Worm (Caenorhabditis elegans) whole organism, late embryonic: Measurements from ENCODE around the gene T05A8.8.

Experiments
- C38D4.7 ChIP-seq: fragments of 200-800 bp; sonication (Bioruptor generic); optimal IDR thresholded peaks from 2 replicates; lab custom pipeline; 2018; ENCODE audit warnings: mild to moderate bottlenecking, missing genetic modification characterization, moderate library complexity, missing compliant biosample characterization
- F13H6.1 ChIP-seq: sonication (generic microtip); optimal IDR thresholded peaks from 2 replicates; lab custom pipeline; 2016; ENCODE audit warnings: missing genetic modification characterization, missing compliant biosample characterization
- K02D7.2 ChIP-seq: sonication (generic microtip); optimal IDR thresholded peaks from 2 replicates; lab custom pipeline; 2017; ENCODE audit warnings: mild to moderate bottlenecking, missing genetic modification characterization, missing compliant biosample characterization
- K09A11.1 ChIP-seq: sonication (generic microtip); optimal IDR thresholded peaks from 2 replicates; lab custom pipeline; 2017; ENCODE audit warnings: antibody characterized with exemption, mild to moderate bottlenecking, missing genetic modification characterization, missing compliant biosample characterization; ENCODE audit not compliant: insufficient read depth
- T23F11.4 ChIP-seq: fragments of 200-800 bp; sonication (Bioruptor generic); optimal IDR thresholded peaks from 2 replicates; lab custom pipeline; 2018; ENCODE audit warnings: mild to moderate bottlenecking, missing genetic modification characterization, missing compliant biosample characterization
- ahr-1 ChIP-seq: sonication (generic microtip); optimal IDR thresholded peaks from 2 replicates; lab custom pipeline; 2016; ENCODE audit warnings: missing genetic modification characterization, missing compliant biosample characterization
- ama-1 ChIP-seq: fragments of 150-350 bp; optimal IDR thresholded peaks from 2 replicates; lab custom pipeline; 2014
- ceh-14 ChIP-seq: sonication (generic microtip); optimal IDR thresholded peaks from 2 replicates; lab custom pipeline; 2016; ENCODE audit warnings: missing genotype, missing genetic modification characterization, missing compliant biosample characterization
- ceh-18 ChIP-seq: sonication (generic microtip); optimal IDR thresholded peaks from 2 replicates; lab custom pipeline; 2016; ENCODE audit warnings: missing genetic modification characterization, missing compliant biosample characterization
- ceh-19 ChIP-seq: fragments of 200-800 bp; sonication (Bioruptor generic); optimal IDR thresholded peaks from 2 replicates; lab custom pipeline; 2018; ENCODE audit warnings: mild to moderate bottlenecking, missing genetic modification characterization, missing compliant biosample characterization
- ceh-22 ChIP-seq: sonication (generic microtip); optimal IDR thresholded peaks from 2 replicates; lab custom pipeline; 2017; ENCODE audit warnings: missing biosample characterization, missing genetic modification characterization
- ceh-24 ChIP-seq: sonication (generic microtip); optimal IDR thresholded peaks from 2 replicates; lab custom pipeline; 2016; ENCODE audit warnings: mild to moderate bottlenecking, missing genetic modification characterization, missing compliant biosample characterization
- ceh-31 ChIP-seq: sonication (generic microtip); optimal IDR thresholded peaks from 2 replicates; lab custom pipeline; 2016; ENCODE audit warnings: missing genetic modification characterization, missing compliant biosample characterization
- ceh-48 ChIP-seq: sonication (generic microtip); optimal IDR thresholded peaks from 2 replicates; lab custom pipeline; 2016; ENCODE audit warnings: missing genetic modification characterization, inconsistent platforms, missing compliant biosample characterization
- ceh-9 ChIP-seq: sonication (generic microtip); optimal IDR thresholded peaks from 2 replicates; lab custom pipeline; 2016; ENCODE audit warnings: mild to moderate bottlenecking, missing genetic modification characterization, inconsistent platforms, missing compliant biosample characterization
- che-1 ChIP-seq: sonication (generic microtip); optimal IDR thresholded peaks from 2 replicates; lab custom pipeline; 2016; ENCODE audit warnings: mild to moderate bottlenecking, missing genetic modification characterization, missing compliant biosample characterization
- dmd-4 ChIP-seq: sonication (generic microtip); optimal IDR thresholded peaks from 2 replicates; lab custom pipeline; 2016; ENCODE audit warnings: borderline replicate concordance, missing genetic modification characterization, missing compliant biosample characterization
- dve-1 ChIP-seq: sonication (generic microtip); optimal IDR thresholded peaks from 2 replicates; lab custom pipeline; 2017; ENCODE audit warnings: antibody characterized with exemption, mild to moderate bottlenecking, missing genetic modification characterization, missing compliant biosample characterization
- ets-4 ChIP-seq: sonication (generic microtip); optimal IDR thresholded peaks from 2 replicates; lab custom pipeline; 2016; ENCODE audit warnings: missing genetic modification characterization, missing compliant biosample characterization
- eyg-1 ChIP-seq: sonication (generic microtip); optimal IDR thresholded peaks from 2 replicates; lab custom pipeline; 2016; ENCODE audit warnings: missing genotype, missing genetic modification characterization, missing compliant biosample characterization
- fax-1 ChIP-seq: sonication (generic microtip); optimal IDR thresholded peaks from 2 replicates; lab custom pipeline; 2016; ENCODE audit warnings: missing genotype, missing genetic modification characterization, missing compliant biosample characterization
- fkh-10 ChIP-seq: fragments of 150-350 bp; optimal IDR thresholded peaks from 2 replicates; lab custom pipeline; 2014; ENCODE audit warnings: missing biosample characterization, missing genetic modification reagents, missing genetic modification characterization
- fkh-6 ChIP-seq: sonication (generic microtip); optimal IDR thresholded peaks from 2 replicates; lab custom pipeline; 2016; ENCODE audit warnings: missing genetic modification characterization, missing compliant biosample characterization
- hlh-13 ChIP-seq: fragments of 200-800 bp; sonication (Bioruptor generic); optimal IDR thresholded peaks from 2 replicates; lab custom pipeline; 2018; ENCODE audit warnings: mild to moderate bottlenecking, missing genetic modification characterization, missing compliant biosample characterization
- hlh-15 ChIP-seq: sonication (generic microtip); optimal IDR thresholded peaks from 2 replicates; lab custom pipeline; 2016; ENCODE audit warnings: missing genetic modification characterization, missing compliant biosample characterization
- hlh-6 ChIP-seq: sonication (generic microtip); optimal IDR thresholded peaks from 2 replicates; lab custom pipeline; 2016; ENCODE audit warnings: missing genotype, missing genetic modification characterization, missing compliant biosample characterization
- hlh-8 ChIP-seq: sonication (generic microtip); optimal IDR thresholded peaks from 2 replicates; lab custom pipeline; 2016; ENCODE audit warnings: missing genotype, missing genetic modification characterization, missing compliant biosample characterization
- lim-6 ChIP-seq: sonication (generic microtip); optimal IDR thresholded peaks from 2 replicates; lab custom pipeline; 2016; ENCODE audit warnings: missing genetic modification characterization, missing compliant biosample characterization
- madf-2 ChIP-seq: sonication (generic microtip); optimal IDR thresholded peaks from 2 replicates; lab custom pipeline; 2017; ENCODE audit warnings: missing genetic modification characterization, missing compliant biosample characterization
- nfya-1 ChIP-seq: sonication (generic microtip); optimal IDR thresholded peaks from 2 replicates; lab custom pipeline; 2017; ENCODE audit warnings: missing genetic modification characterization, mild to moderate bottlenecking, missing compliant biosample characterization, antibody characterized with exemption, moderate library complexity
- nhr-11 ChIP-seq: fragments of 150-350 bp; optimal IDR thresholded peaks from 2 replicates; lab custom pipeline; 2014; ENCODE audit warnings: missing biosample characterization, missing genetic modification characterization
- nhr-232 ChIP-seq: sonication (generic microtip); optimal IDR thresholded peaks from 2 replicates; lab custom pipeline; 2016; ENCODE audit warnings: missing genetic modification characterization, missing compliant biosample characterization
- npax-4 ChIP-seq: sonication (generic microtip); optimal IDR thresholded peaks from 2 replicates; lab custom pipeline; 2016; ENCODE audit warnings: missing genetic modification characterization, missing compliant biosample characterization
- pag-3 ChIP-seq: sonication (generic microtip); optimal IDR thresholded peaks from 2 replicates; lab custom pipeline; 2016; ENCODE audit warnings: missing compliant biosample characterization, missing genetic modification characterization, borderline replicate concordance
- pat-9 ChIP-seq: fragments of 200-800 bp; sonication (Bioruptor generic); optimal IDR thresholded peaks from 2 replicates; lab custom pipeline; 2018; ENCODE audit warnings: mild to moderate bottlenecking, missing genetic modification characterization, moderate library complexity, missing compliant biosample characterization
- pax-1 ChIP-seq: fragments of 150-350 bp; optimal IDR thresholded peaks from 2 replicates; lab custom pipeline; 2014; ENCODE audit warnings: missing biosample characterization, missing genetic modification characterization
- pqm-1 ChIP-seq: sonication (generic microtip); optimal IDR thresholded peaks from 2 replicates; lab custom pipeline; 2016; ENCODE audit warnings: missing genetic modification characterization, missing compliant biosample characterization
- ref-2 ChIP-seq: sonication (generic microtip); optimal IDR thresholded peaks from 2 replicates; lab custom pipeline; 2016; ENCODE audit warnings: missing genetic modification characterization, missing compliant biosample characterization
- rnt-1 ChIP-seq: sonication (generic microtip); optimal IDR thresholded peaks from 2 replicates; lab custom pipeline; 2016; ENCODE audit warnings: missing genetic modification characterization, missing compliant biosample characterization
- sdc-2 ChIP-seq: sonication (generic microtip); optimal IDR thresholded peaks from 2 replicates; lab custom pipeline; 2016; ENCODE audit warnings: missing genotype, missing genetic modification characterization, missing compliant biosample characterization
- sox-2 ChIP-seq: fragments of 200-800 bp; sonication (Bioruptor generic); IDR thresholded peaks from 2 replicates; pipeline ENCODE4 v1.3.6; 2022; ENCODE audit warnings: missing genetic modification reagents, missing genetic modification characterization, missing compliant biosample characterization
- sox-4 ChIP-seq: sonication (generic microtip); optimal IDR thresholded peaks from 2 replicates; lab custom pipeline; 2017; ENCODE audit warnings: mild to moderate bottlenecking, missing genetic modification characterization, inconsistent platforms, missing compliant biosample characterization
- syd-9 ChIP-seq: sonication (generic microtip); optimal IDR thresholded peaks from 2 replicates; lab custom pipeline; 2016; ENCODE audit warnings: mild to moderate bottlenecking, missing genetic modification characterization, moderate library complexity, missing compliant biosample characterization
- tbx-2 ChIP-seq: sonication (generic microtip); optimal IDR thresholded peaks from 2 replicates; lab custom pipeline; 2016; ENCODE audit warnings: missing genetic modification characterization, missing compliant biosample characterization
- unc-3 ChIP-seq, 2 experiments: fragments of 200-800 bp in 1 of 2; sonication (Bioruptor generic) in 1 of 2; sonication (generic microtip) in 1 of 2; conservative IDR thresholded peaks in 1 of 2; optimal IDR thresholded peaks in 1 of 2; 2 replicates each; pipeline versions ENCODE4 v1.3.6 to Lab custom; 2016 to 2022; ENCODE audit warnings: missing compliant biosample characterization in 2 of 2, missing genetic modification characterization in 2 of 2, missing genetic modification reagents in 1 of 2
- unc-42 ChIP-seq: sonication (generic microtip); optimal IDR thresholded peaks from 2 replicates; lab custom pipeline; 2016; ENCODE audit warnings: missing genotype, missing genetic modification characterization, missing compliant biosample characterization
- unc-86 ChIP-seq: sonication (generic microtip); optimal IDR thresholded peaks from 2 replicates; lab custom pipeline; 2016; ENCODE audit warnings: missing genetic modification characterization, missing compliant biosample characterization
- zip-5 ChIP-seq: sonication (generic microtip); optimal IDR thresholded peaks from 2 replicates; lab custom pipeline; 2016; ENCODE audit warnings: missing genetic modification characterization, missing compliant biosample characterization
- ztf-16 ChIP-seq: sonication (generic microtip); optimal IDR thresholded peaks from 2 replicates; lab custom pipeline; 2017; ENCODE audit warnings: missing genetic modification characterization, missing compliant biosample characterization

The T05A8.8 gene

DNA sequence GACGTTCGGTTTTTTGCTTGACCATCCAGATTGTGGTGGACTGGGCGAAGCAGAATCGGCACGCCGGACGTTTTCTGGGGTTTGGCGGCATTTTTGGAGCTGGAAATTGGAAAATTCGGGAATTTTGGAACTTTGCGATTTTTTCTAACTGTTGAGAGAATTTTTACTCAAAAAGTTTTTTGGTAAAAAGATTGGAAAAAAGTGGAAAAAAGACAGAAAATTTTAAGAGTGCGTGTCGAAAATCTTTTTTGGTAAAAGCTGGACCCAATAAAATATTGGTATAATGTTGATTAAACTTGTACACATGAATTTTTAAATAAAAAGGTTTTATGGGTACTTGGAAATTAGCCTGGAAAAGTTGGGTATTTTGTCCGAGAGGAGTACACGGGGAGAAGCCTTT is 5.8 kb downstream of the T05A8.8 start, which contains the start of gene T05A8.7:
Gene T05A8.7, minus strand, starts transcription at position 101 of the 400 bp plus-strand sequence.
- TF ChIP-seq eyg-1 (tag; lab: Kevin White, UChicago), result no peak
- TF ChIP-seq hlh-6, result no peak
- TF ChIP-seq ceh-22 (tag; lab: Kevin White, UChicago), result no peak
- no peak for TF ChIP-seq ets-4
- no peak for TF ChIP-seq ceh-14 (tag; lab: Kevin White, UChicago)
- TF ChIP-seq fkh-6 (tag; lab: Kevin White, UChicago), result no peak
- TF ChIP-seq nhr-11 (tag; lab: Kevin White, UChicago), result no peak
- TF ChIP-seq zip-5 (tag; lab: Kevin White, UChicago), result no peak
- TF ChIP-seq npax-4, result no peak
- no peak for TF ChIP-seq pag-3 (tag; lab: Kevin White, UChicago)
- no peak for TF ChIP-seq C38D4.7 (GFP tag; lab: Kevin White, UChicago)
- no peak for TF ChIP-seq F13H6.1 (tag; lab: Kevin White, UChicago)
- no peak for TF ChIP-seq sox-2 (GFP tag; lab: Robert Waterston, UW)

DNA sequence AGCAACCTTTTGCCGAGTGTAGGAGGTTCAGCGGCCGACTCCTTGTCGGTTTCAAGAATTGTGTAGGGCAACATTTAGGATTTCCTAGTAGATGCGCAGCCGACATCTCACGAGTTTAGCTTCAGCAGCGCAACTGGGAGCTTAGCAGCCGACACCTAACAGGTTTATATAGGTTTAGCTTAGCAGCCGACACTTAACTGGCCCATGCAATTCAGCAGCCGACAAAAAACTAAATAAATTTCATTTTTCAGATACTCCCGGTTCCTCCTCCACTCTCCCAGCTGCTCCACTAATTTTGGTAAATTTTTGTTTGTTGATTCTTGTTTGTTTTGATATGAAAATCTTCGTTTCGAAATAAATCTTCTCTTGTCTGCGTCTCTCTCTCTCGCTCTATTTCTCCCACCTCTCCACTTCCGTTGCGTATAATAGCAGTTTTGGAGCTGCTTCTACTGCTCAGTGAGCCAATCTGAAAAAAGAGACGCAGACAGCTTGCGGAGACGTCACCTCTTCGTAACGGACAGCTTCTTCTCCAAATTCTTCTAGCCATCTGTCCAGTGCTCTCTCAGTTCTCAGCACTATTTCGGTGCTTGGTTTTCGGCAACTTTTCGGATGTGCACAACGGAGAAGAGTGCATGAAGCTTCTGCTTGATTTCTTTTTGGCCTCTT is 11.6 kb downstream of the T05A8.8 start:
- TF ChIP-seq ceh-48 (tag; lab: Kevin White, UChicago), result no peak
- no peak for TF ChIP-seq ref-2 (tag; lab: Kevin White, UChicago)
- TF ChIP-seq ceh-14 (tag; lab: Kevin White, UChicago), result peak; percentile 47
- no peak for TF ChIP-seq fax-1 (tag; lab: Kevin White, UChicago)
- no peak for TF ChIP-seq eyg-1 (tag; lab: Kevin White, UChicago)
- TF ChIP-seq pag-3 (tag; lab: Kevin White, UChicago), result peak; percentile 20
- TF ChIP-seq pat-9, result no peak
- no peak for TF ChIP-seq che-1
- TF ChIP-seq sox-4 (tag; lab: Kevin White, UChicago), result no peak
- peak; percentile 44 for TF ChIP-seq nfya-1 (tag; lab: Kevin White, UChicago)
- TF ChIP-seq syd-9 (tag; lab: Kevin White, UChicago), result no peak
- no peak for TF ChIP-seq fkh-10 (GFP tag; lab: Kevin White, UChicago)
- no peak for TF ChIP-seq pqm-1 (tag; lab: Kevin White, UChicago)
- TF ChIP-seq hlh-6, result no peak
- no peak for TF ChIP-seq hlh-13
- TF ChIP-seq rnt-1 (tag; lab: Kevin White, UChicago), result no peak
- TF ChIP-seq K02D7.2 (tag; lab: Kevin White, UChicago), result no peak
- no peak for TF ChIP-seq dve-1 (tag; lab: Kevin White, UChicago)
- no peak for TF ChIP-seq hlh-8
- no peak for TF ChIP-seq ets-4
- no peak for TF ChIP-seq unc-86 (tag; lab: Kevin White, UChicago)
- TF ChIP-seq unc-3 (GFP tag; conservative IDR thresholded peaks at IDR 0.05; lab: Robert Waterston, UW), result no peak
- no peak for TF ChIP-seq unc-3 (tag; optimal IDR thresholded peaks at IDR 0.05; lab: Kevin White, UChicago)
- no peak for TF ChIP-seq pax-1 (tag; lab: Kevin White, UChicago)
- TF ChIP-seq nhr-232 (tag; lab: Kevin White, UChicago), result no peak
- no peak for TF ChIP-seq ceh-19 (GFP tag; lab: Kevin White, UChicago)
- peak; percentile 53 for TF ChIP-seq tbx-2 (tag; lab: Kevin White, UChicago)
- TF ChIP-seq ceh-24 (tag; lab: Kevin White, UChicago), result no peak
- no peak for TF ChIP-seq zip-5 (tag; lab: Kevin White, UChicago)
- TF ChIP-seq ceh-31 (tag; lab: Kevin White, UChicago), result peak; percentile 82
- no peak for TF ChIP-seq T23F11.4 (GFP tag; lab: Kevin White, UChicago)
- TF ChIP-seq npax-4, result no peak
- no peak for TF ChIP-seq ahr-1 (tag; lab: Kevin White, UChicago)
- TF ChIP-seq ztf-16 (tag; lab: Kevin White, UChicago), result no peak
- TF ChIP-seq lim-6 (tag; lab: Kevin White, UChicago), result no peak
- no peak for TF ChIP-seq dmd-4
- peak; percentile 71 for TF ChIP-seq unc-42 (tag; lab: Kevin White, UChicago)
- TF ChIP-seq ama-1 (lab: Kevin White, UChicago), result no peak
- no peak for TF ChIP-seq madf-2 (tag; lab: Kevin White, UChicago)
- no peak for TF ChIP-seq K09A11.1
- TF ChIP-seq sdc-2 (tag; lab: Kevin White, UChicago), result no peak
- TF ChIP-seq ceh-9, result no peak
- no peak for TF ChIP-seq hlh-15 (tag; lab: Kevin White, UChicago)
- TF ChIP-seq nhr-11 (tag; lab: Kevin White, UChicago), result no peak
- peak; percentile 41 for TF ChIP-seq ceh-18 (tag; lab: Kevin White, UChicago)
